Fruit fly (Drosophila melanogaster): ENCODE results near the gene CG31140.

Gene CG31140

DNA sequence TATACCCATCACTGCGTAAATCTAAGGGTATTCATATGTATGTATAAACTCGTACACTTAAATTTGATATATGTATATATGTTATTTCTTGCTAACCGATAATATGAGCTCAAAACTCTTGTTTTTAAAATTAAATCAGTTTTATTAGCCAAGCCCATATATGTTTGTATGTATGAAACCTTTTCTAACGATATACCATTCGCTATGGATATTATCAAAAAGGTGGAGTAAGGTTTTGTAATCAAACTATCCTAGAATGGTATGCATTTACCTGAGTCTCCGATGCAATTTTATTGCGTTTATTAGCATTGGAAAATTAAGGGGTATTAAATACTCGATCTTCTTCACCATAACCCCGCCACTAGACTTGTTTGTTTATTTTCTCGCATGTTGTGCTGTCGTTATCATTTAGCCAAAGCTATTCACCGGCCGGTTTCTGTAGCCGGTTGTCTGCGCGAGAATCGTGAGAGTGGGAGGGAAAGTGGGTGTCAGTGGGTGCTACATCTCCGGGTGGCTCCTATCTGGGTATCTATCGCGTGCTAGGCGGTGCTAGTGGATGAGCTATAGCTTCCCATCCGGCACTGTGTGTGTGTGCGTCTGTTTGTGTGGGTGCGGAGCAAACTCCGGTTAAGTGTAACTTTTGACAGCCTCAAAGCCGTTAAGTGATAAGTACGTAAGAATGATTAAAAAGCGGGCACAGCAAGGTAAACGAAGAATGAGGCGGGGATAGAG lies 45.0 kb downstream of the CG31140 start (continued):
- TF ChIP-seq Hand (GFP tag; optimal IDR thresholded peaks at IDR 0.05) (no peak), CG13775 (GFP tag; optimal IDR thresholded peaks at IDR 0.05) (peak; percentile 21), ase (GFP tag; IDR thresholded peaks at IDR 0.05) (no peak), pfk (GFP tag; optimal IDR thresholded peaks at IDR 0.05) (no peak), HmgD (GFP tag; optimal IDR thresholded peaks at IDR 0.05) (no peak), Dek (tag; optimal IDR thresholded peaks at IDR 0.05) (peak; percentile 31), fru (optimal IDR thresholded peaks at IDR 0.05) (no peak), CG10979 (tag; optimal IDR thresholded peaks at IDR 0.05) (peak; percentile 59), bbx (GFP tag; IDR thresholded peaks at IDR 0.05; ENCODE audit: partially characterized antibody) (no peak), CG12104 (GFP tag; optimal IDR thresholded peaks at IDR 0.05) (peak; percentile 15), al (GFP tag; IDR thresholded peaks at IDR 0.05) (no peak), D19B (GFP tag; optimal IDR thresholded peaks at IDR 0.05) (peak; percentile 94), CG8388 (GFP tag; optimal IDR thresholded peaks at IDR 0.05) (peak; percentile 28), CG11695 (GFP tag; IDR thresholded peaks at IDR 0.05) (no peak), CG2120 (GFP tag; optimal IDR thresholded peaks at IDR 0.05) (peak; percentile 41), eve (GFP tag; optimal IDR thresholded peaks at IDR 0.05) (peak in 1 of 2 experiments; percentile 50), ci (GFP tag; IDR thresholded peaks at IDR 0.05) (no peak), gcm2 (GFP tag; optimal IDR thresholded peaks at IDR 0.05) (no peak), CG5180 (GFP tag; optimal IDR thresholded peaks at IDR 0.05) (peak; percentile 5), CG6175 (GFP tag; IDR thresholded peaks at IDR 0.05) (no peak), CG14014 (GFP tag; IDR thresholded peaks at IDR 0.05) (no peak), CG15479 (GFP tag; optimal IDR thresholded peaks at IDR 0.05) (no peak), Asciz (GFP tag; optimal IDR thresholded peaks at IDR 0.05) (peak; percentile 32), CG7987 (GFP tag; optimal IDR thresholded peaks at IDR 0.05) (no peak), Blimp-1 (GFP tag; optimal IDR thresholded peaks at IDR 0.05) (peak; percentile 1), tup (GFP tag; optimal IDR thresholded peaks at IDR 0.05) (no peak), HLH3B (GFP tag; IDR thresholded peaks at IDR 0.05) (no peak), lola (GFP tag; optimal IDR thresholded peaks at IDR 0.05) (peak in 1 of 3 experiments; percentile 22), Doc3 (GFP tag; IDR thresholded peaks at IDR 0.05; ENCODE audit: partially characterized antibody) (no peak), Lhr (GFP tag; optimal IDR thresholded peaks at IDR 0.05) (no peak), sr (GFP tag; IDR thresholded peaks at IDR 0.05) (peak; percentile 84), Sox102F (GFP tag; optimal IDR thresholded peaks at IDR 0.05) (peak; percentile 19), CG6689 (GFP tag; IDR thresholded peaks at IDR 0.05) (no peak), CG13894 (tag; optimal IDR thresholded peaks at IDR 0.05) (peak; percentile 46), Hr39 (optimal IDR thresholded peaks at IDR 0.05) (no peak), sqz (GFP tag; optimal IDR thresholded peaks at IDR 0.05) (no peak), nerfin-2 (GFP tag; IDR thresholded peaks at IDR 0.05; ENCODE audit: partially characterized antibody) (0 out of 2 replicates have a peak, but pooled peaks have one; percentile 11), Hmx (GFP tag; optimal IDR thresholded peaks at IDR 0.05) (no peak), vvl (GFP tag; IDR thresholded peaks at IDR 0.05) (no peak), so (GFP tag; IDR thresholded peaks at IDR 0.05) (0 out of 3 replicates have a peak, but pooled peaks have one; percentile 42), CG17612 (GFP tag; IDR thresholded peaks at IDR 0.05) (no peak), CG18011 (GFP tag; optimal IDR thresholded peaks at IDR 0.05) (no peak), grn (GFP tag; optimal IDR thresholded peaks at IDR 0.05) (peak; percentile 31), knrl (GFP tag; IDR thresholded peaks at IDR 0.05; ENCODE audit: partially characterized antibody) (no peak), CG10959 (GFP tag; IDR thresholded peaks at IDR 0.05) (no peak), sc (optimal IDR thresholded peaks at IDR 0.05) (no peak), sc (GFP tag; optimal IDR thresholded peaks at IDR 0.05) (no peak), cwo (GFP tag; optimal IDR thresholded peaks at IDR 0.05) (peak; percentile 70), CG4424 (GFP tag; optimal IDR thresholded peaks at IDR 0.05) (peak; percentile 46), CG1603 (tag; optimal IDR thresholded peaks at IDR 0.05) (no peak)

Data from whole organism, embryonic.